Worm (Caenorhabditis elegans): Measurements from ENCODE around the gene nspc-13.

Gene nspc-13

DNA sequence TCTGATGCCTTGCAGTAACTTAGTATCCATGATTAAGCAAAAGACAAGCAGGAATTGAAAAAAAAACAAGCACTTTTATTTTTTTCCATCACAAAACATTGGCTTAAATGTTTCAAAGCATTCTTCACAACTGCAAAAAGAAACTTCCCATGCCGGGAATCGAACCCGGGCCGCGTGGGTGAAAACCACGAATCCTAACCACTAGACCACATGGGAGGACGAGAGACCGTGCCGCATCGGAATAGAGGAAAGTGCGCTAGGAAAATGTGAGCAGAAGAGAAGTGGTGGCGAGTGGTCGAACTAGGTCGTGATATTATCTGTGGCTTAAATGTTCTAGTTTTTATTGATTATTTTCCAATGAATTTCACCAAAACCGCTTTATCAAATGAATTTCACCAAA is 10.3 kb downstream of the nspc-13 start (continued):
- no peak for TF ChIP-seq pha-2 (tag; optimal IDR thresholded peaks at IDR 0.05)
- TF ChIP-seq ceh-14 (tag; optimal IDR thresholded peaks at IDR 0.05), result no peak
- TF ChIP-seq dve-1 (tag; optimal IDR thresholded peaks at IDR 0.05), result no peak
- TF ChIP-seq nhr-232 (tag; optimal IDR thresholded peaks at IDR 0.05), result peak; percentile 43
- peak; percentile 67 for TF ChIP-seq elt-2 (tag; optimal IDR thresholded peaks at IDR 0.05)
- TF ChIP-seq ceh-19 (GFP tag; optimal IDR thresholded peaks at IDR 0.05), result peak; percentile 32
- no peak for TF ChIP-seq pax-1 (tag; optimal IDR thresholded peaks at IDR 0.05)
- peak; percentile 65 for TF ChIP-seq syd-9 (tag; optimal IDR thresholded peaks at IDR 0.05)
- TF ChIP-seq C08G9.2 (tag; optimal IDR thresholded peaks at IDR 0.05), result peak; percentile 53
- peak; percentile 27 for TF ChIP-seq ceh-48 (tag; optimal IDR thresholded peaks at IDR 0.05)
- TF ChIP-seq ceh-6 (GFP tag; optimal IDR thresholded peaks at IDR 0.05), result peak; percentile 71

- TF ChIP-seq tbx-7 (tag; optimal IDR thresholded peaks at IDR 0.05), result no peak
- no peak for TF ChIP-seq unc-3 (GFP tag; conservative IDR thresholded peaks at IDR 0.05)
- TF ChIP-seq unc-3 (tag; optimal IDR thresholded peaks at IDR 0.05), result no peak
- TF ChIP-seq ref-2 (tag; optimal IDR thresholded peaks at IDR 0.05), result no peak
- TF ChIP-seq rnt-1 (tag; optimal IDR thresholded peaks at IDR 0.05), result no peak
- no peak for TF ChIP-seq odd-2 (tag; optimal IDR thresholded peaks at IDR 0.05)
- no peak for TF ChIP-seq ceh-6 (GFP tag; optimal IDR thresholded peaks at IDR 0.05)
- TF ChIP-seq dve-1 (tag; optimal IDR thresholded peaks at IDR 0.05), result no peak
- TF ChIP-seq npax-4 (tag; optimal IDR thresholded peaks at IDR 0.05), result no peak
- TF ChIP-seq pag-3 (tag; optimal IDR thresholded peaks at IDR 0.05; ENCODE audit: borderline replicate concordance), result no peak
- TF ChIP-seq ets-4 (tag; optimal IDR thresholded peaks at IDR 0.05), result no peak
These were observed 14.1 kb downstream of the nspc-13 start, which contains the start of gene rif-1.2 for ce11 chrX:12371321-12371720. Gene rif-1.2 (minus strand): TSS chrX:12371421.

DNA sequence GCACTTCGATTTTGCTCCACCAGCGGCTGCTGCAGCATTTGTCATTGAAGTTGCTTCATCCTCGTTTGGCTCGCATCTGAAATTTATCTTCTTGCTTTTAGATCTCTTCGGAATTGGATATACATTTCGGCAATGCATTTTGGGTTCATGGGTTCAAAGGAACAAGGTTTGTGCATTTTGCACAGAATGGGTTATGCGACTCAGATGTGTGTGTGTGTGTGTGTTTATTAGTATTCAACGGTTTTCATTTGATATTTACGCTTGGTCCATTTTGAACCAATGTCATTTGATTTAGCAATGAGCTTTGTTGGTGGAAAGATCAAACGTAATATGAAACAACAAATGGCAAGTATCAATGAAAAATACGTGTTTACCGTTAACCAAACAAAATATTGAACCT is 18.6 kb downstream of the nspc-13 start:
- no peak for TF ChIP-seq fkh-6 (tag; optimal IDR thresholded peaks at IDR 0.05)
- no peak for TF ChIP-seq T23F11.4 (GFP tag; optimal IDR thresholded peaks at IDR 0.05)
- no peak for TF ChIP-seq mec-3 (tag; optimal IDR thresholded peaks at IDR 0.05; ENCODE audit: borderline replicate concordance)
- TF ChIP-seq ceh-18 (tag; optimal IDR thresholded peaks at IDR 0.05), result no peak

DNA sequence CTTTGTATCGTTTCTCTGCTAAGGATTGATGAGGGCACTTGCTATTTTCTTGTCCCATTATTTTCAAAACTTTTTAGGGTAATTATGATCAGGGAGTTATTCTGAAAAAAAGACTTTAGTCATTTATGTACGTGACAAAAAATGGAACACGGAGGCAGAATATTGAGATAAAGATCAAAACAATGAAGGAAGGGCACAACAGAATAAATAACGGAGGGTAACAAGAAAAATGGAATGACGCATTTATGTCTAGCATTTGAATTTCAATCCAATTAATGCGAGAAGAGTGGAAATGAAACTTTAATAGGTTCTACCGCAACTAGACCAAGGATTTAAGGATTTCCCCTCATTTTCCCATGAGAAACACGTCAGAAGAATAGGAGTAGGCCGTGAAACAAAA is 21.1 kb downstream of the nspc-13 start, which contains the start of gene glb-13:
Gene glb-13, minus strand, starts transcription at position 101 of the 400 bp plus-strand sequence.
- TF ChIP-seq sox-4 (tag; optimal IDR thresholded peaks at IDR 0.05) (no peak), che-1 (tag; optimal IDR thresholded peaks at IDR 0.05) (no peak), dve-1 (tag; optimal IDR thresholded peaks at IDR 0.05) (no peak), hlh-30 (tag; optimal IDR thresholded peaks at IDR 0.05; ENCODE audit: insufficient read depth) (no peak)

DNA sequence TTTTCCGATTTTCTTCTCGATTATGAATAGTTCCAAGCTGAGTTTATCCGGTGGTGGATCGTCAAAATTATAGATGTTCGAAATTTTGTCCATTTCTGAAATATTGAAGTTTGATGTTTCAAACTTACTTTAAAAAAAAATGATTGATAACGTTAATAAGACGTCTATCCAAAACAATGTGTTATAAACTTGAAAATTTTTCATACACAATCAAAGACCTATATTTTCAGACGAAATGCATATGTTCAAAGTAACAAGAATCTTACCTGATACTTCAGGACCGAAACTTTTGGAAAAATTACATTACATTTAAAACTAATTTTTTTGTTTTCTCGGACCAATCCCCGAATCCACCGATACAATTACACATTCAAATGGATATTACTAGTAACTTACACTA is 34.2 kb downstream of the nspc-13 start, which contains the start of gene nekl-3:
Gene nekl-3, minus strand, starts transcription at position 101 of the 400 bp plus-strand sequence.
- TF ChIP-seq ahr-1 (tag; optimal IDR thresholded peaks at IDR 0.05) (no peak), hlh-30 (tag; optimal IDR thresholded peaks at IDR 0.05; ENCODE audit: insufficient read depth) (no peak), ceh-34 (tag; optimal IDR thresholded peaks at IDR 0.05) (no peak), ceh-6 (GFP tag; optimal IDR thresholded peaks at IDR 0.05) (no peak), ttx-3 (tag; optimal IDR thresholded peaks at IDR 0.05) (no peak), ama-1 (optimal IDR thresholded peaks at IDR 0.05) (no peak), ceh-31 (tag; optimal IDR thresholded peaks at IDR 0.05) (no peak), ceh-2 (tag; optimal IDR thresholded peaks at IDR 0.05) (no peak), fax-1 (tag; optimal IDR thresholded peaks at IDR 0.05) (no peak), pha-2 (tag; optimal IDR thresholded peaks at IDR 0.05) (no peak), sdc-2 (tag; optimal IDR thresholded peaks at IDR 0.05) (no peak), nhr-11 (tag; optimal IDR thresholded peaks at IDR 0.05) (no peak), hlh-15 (tag; optimal IDR thresholded peaks at IDR 0.05) (no peak), tbx-7 (tag; optimal IDR thresholded peaks at IDR 0.05) (no peak), K02D7.2 (tag; optimal IDR thresholded peaks at IDR 0.05) (no peak), sox-2 (GFP tag; IDR thresholded peaks at IDR 0.05) (no peak), unc-3 (GFP tag; conservative IDR thresholded peaks at IDR 0.05) (no peak), unc-3 (tag; optimal IDR thresholded peaks at IDR 0.05) (no peak), nfya-1 (tag; optimal IDR thresholded peaks at IDR 0.05) (no peak), pat-9 (tag; optimal IDR thresholded peaks at IDR 0.05) (no peak), gmeb-2 (tag; optimal IDR thresholded peaks at IDR 0.05) (no peak)

Data from whole organism, late embryonic.